Fruit fly (Drosophila melanogaster) Kc167 (cell line): Measurements from ENCODE around the gene ebo.

Experiments
- Myc ChIP-seq: fragments of >200 bp; optimal IDR thresholded peaks from 2 replicates; lab custom pipeline; 2017; ENCODE audit warnings: missing external identifiers
- h ChIP-seq: fragments of >200 bp; optimal IDR thresholded peaks from 3 replicates; lab custom pipeline; 2018; ENCODE audit warnings: missing external identifiers
- psq ChIP-seq: fragments of >200 bp; optimal IDR thresholded peaks from 2 replicates; lab custom pipeline; 2017; ENCODE audit warnings: missing external identifiers
- ttk ChIP-seq: sonication (Bioruptor generic); optimal IDR thresholded peaks from 2 replicates; lab custom pipeline; 2017; ENCODE audit warnings: missing external identifiers

- TF ChIP-seq Myc (lab: Kevin White, UChicago), result no peak
- TF ChIP-seq h (lab: Kevin White, UChicago), result no peak
- TF ChIP-seq psq (lab: Kevin White, UChicago), result no peak
- TF ChIP-seq ttk (lab: Kevin White, UChicago), result no peak
Observed at dm6 chrX:496326-496725, 19.9 kb upstream of the ebo start, which contains the start of gene svr.
